Worm (Caenorhabditis elegans): Measurements from ENCODE around the gene T19D12.1.

ce11 chrII:6654284-6654683, 12.4 kb upstream of the T19D12.1 start, which contains the start of gene T19D12.9:
- no peak for TF ChIP-seq snpc-4 (tag; optimal IDR thresholded peaks at IDR 0.05)
- TF ChIP-seq ZK546.5 (tag; optimal IDR thresholded peaks at IDR 0.05) = no peak
- TF ChIP-seq nhr-48 (tag; optimal IDR thresholded peaks at IDR 0.05) = no peak
- no peak for TF ChIP-seq nhr-25 (tag; optimal IDR thresholded peaks at IDR 0.05; ENCODE audit: borderline replicate concordance, insufficient read depth)
- no peak for TF ChIP-seq T20F7.1 (GFP tag; optimal IDR thresholded peaks at IDR 0.05)
- no peak for TF ChIP-seq nhr-77 (tag; optimal IDR thresholded peaks at IDR 0.05)
- no peak for TF ChIP-seq lin-13 (GFP tag; optimal IDR thresholded peaks at IDR 0.05)
- no peak for TF ChIP-seq lsy-2 (tag; optimal IDR thresholded peaks at IDR 0.05)
- TF ChIP-seq saeg-2 (GFP tag; IDR thresholded peaks at IDR 0.05) = no peak
- TF ChIP-seq pqm-1 (tag; optimal IDR thresholded peaks at IDR 0.05) = no peak
- no peak for TF ChIP-seq ceh-32 (tag; optimal IDR thresholded peaks at IDR 0.05; ENCODE audit: poor library complexity)
- no peak for TF ChIP-seq dpl-1 (GFP tag; optimal IDR thresholded peaks at IDR 0.05)
- TF ChIP-seq nhr-102 (tag; optimal IDR thresholded peaks at IDR 0.05) = no peak
- TF ChIP-seq Y105C5A.15 (GFP tag; IDR thresholded peaks at IDR 0.05) = no peak
